Worm (Caenorhabditis elegans) whole organism, dauer: ENCODE data around the gene pigw-1.

Source experiments
- unc-62 ChIP-seq: sonication (generic microtip); optimal IDR thresholded peaks from 2 replicates; lab custom pipeline; 2017; ENCODE audit warnings: missing biosample characterization, missing genetic modification reagents, missing genetic modification characterization

pigw-1 gene

DNA sequence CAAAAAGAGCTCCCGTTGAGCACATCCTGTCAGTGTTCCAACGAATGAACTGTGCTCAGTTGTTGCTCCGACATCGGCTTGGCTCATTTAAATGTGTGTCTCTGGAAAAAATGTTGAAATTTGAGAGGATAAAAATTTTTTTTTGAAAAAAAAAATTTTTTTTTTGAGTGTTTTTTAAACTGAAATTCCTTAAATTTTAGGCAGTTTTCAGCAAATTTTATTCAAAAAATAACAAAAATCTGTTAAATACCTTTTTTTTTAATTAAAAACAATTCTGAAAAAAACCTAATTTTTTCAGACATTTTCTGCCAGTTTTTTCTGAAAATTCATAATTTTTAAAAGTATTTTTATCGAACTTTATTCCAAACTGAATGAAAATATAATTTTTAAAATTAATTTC, at the start of gene pigw-1:
TSS of gene pigw-1 (minus strand) at position 101 of the 400 bp plus-strand sequence.
- TF ChIP-seq unc-62 (GFP tag; lab: Kevin White, UChicago): no peak

DNA sequence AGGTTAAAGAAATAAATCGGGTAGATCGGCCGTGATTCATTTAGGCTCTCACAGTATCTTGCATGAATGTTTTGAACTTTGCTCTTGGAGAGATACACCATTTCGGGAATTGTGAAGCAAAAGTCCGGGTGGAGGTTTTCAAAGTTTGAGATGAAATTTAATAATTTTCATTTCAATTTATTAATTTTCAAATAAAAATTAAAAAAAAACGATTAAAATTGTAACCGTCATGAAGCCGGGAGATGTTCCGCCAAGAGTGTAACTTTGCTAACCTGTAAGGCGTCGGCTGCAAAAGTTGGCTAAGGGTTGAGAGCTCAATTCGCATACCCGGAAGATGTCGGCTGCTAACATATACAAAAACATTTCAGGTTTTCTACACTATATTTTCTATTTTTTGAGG, 49.6 kb upstream of the pigw-1 start, which contains the start of gene irld-67:
TSS of gene irld-67 (minus strand) at position 101 of the 400 bp plus-strand sequence.
- TF ChIP-seq unc-62 (GFP tag; lab: Kevin White, UChicago): no peak

DNA sequence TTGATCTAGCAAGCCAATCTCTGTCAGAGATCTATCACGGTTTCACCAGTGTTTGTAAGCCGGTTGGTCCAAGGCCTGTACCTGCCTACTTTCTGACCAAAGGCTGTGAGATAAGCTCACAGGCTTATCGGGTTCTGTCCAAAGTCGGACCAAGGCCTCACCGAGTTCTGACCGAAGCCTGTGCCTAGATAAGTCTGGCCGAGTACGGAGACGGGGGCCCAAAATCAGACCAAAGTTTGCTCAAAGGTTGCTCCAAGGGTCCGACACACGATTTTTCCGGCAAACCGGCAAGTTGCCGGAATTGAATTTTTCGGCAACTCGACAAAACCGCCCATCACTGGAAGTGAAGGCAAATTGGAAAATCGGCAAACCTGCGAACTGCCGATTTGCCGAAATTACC, 46.9 kb upstream of the pigw-1 start:
- TF ChIP-seq unc-62 (GFP tag; lab: Kevin White, UChicago): no peak

DNA sequence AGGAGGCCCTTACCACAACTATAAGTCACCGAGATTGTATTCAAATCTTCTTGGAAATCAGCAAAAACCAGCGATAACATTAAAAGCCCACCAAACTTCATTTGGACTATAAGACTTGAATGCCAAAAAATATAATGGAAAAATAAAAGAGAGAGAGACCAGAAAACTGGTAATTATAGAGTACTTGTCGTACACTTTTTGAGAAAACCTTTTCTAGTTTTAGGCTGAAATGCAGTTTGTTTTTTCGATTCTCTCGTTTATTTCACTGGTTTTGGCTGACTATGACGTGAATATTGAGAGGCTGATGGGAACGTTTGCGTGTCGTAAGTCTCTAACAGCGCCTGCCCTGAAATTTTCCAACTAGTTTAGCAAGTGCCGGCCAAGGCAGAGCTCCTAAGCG, 45.8 kb upstream of the pigw-1 start, which contains the start of the genes irld-64 and irld-63:
TSS of gene irld-64 (minus strand) at position 101 of the 400 bp plus-strand sequence.
TSS of gene irld-63 (plus strand) at position 230 of the 400 bp plus-strand sequence.
- TF ChIP-seq unc-62 (GFP tag; lab: Kevin White, UChicago): no peak

DNA sequence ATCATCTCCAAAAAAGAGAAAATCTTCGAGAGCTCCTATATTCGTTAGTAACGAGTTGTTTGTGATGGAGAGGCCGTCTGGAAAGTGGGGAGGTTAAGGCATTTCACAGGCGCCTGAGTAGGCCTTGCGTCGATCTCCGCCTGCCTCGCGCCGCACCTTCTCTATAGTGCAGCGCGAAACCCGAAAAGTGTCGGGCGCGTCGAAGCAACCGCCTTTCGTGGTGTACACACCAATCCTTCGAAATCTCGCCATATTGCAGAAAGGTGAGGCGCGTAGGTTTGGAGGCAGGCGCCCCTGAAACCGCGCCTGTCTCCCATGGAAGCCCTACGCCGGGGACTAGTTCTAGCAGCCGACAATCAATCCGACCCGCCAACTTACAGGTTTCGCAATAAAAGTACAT, 45.1 kb upstream of the pigw-1 start:
- TF ChIP-seq unc-62 (GFP tag; lab: Kevin White, UChicago): no peak

DNA sequence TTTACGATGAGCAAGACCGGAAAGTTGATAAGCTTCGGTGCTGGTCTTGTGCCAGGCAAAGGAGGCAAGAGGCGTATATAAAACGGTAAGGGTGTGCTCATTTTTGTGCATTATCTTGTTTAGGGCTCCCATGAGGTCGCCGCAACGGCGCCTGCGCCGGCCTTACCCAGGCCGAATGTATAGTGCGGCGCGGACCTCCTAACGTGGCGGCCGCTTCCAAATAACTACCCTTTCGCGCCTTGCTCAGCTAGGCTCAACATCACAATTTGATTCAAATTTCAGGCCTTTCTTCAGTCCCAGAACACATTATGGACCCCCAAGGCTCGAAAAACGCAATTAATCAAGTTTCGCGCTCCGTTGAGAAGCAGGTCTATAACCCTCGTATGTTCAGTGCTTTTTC, 42.8 kb upstream of the pigw-1 start, which contains the start of the genes ZK355.3 and ZK355.8:
TSS of gene ZK355.3 (minus strand) at position 101 of the 400 bp plus-strand sequence.
TSS of gene ZK355.8 (plus strand) at position 272 of the 400 bp plus-strand sequence.
- no peak for TF ChIP-seq unc-62 (GFP tag; lab: Kevin White, UChicago)

DNA sequence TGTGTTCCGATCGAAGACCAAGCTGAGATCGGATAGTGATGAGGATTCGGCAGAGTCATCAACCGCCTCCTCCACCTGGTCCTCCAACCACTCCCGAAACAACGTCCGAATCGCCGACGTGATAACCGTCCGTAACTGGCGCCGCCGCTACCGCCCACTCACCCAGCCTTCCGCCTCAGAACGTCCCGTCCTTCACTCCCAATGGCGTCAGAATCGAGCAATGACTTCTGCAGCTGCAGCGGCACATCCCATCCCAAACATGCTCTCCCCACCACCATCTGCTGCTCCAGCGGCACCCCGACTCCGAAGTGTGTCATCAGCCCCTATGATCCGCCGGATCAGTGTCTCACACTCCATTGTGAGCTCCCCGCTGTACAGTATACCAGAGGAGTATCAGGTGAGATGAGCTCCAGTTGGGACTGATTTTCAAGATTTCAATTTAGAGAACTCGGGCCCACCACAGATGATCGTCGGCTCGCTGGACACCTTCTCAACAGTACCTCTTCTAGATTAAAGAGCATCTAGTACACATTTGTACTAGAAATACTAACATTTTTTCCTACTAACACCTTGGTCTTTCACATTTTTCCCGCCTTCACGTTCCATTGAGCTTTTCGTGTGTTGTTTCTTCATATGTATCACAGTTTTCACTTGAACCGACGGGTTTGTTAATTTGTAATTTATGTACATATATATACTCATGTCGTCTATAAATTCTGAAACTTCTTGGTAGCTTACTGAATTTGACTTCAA, 41.3 kb upstream of the pigw-1 start:
- TF ChIP-seq unc-62 (GFP tag; lab: Kevin White, UChicago): no peak

DNA sequence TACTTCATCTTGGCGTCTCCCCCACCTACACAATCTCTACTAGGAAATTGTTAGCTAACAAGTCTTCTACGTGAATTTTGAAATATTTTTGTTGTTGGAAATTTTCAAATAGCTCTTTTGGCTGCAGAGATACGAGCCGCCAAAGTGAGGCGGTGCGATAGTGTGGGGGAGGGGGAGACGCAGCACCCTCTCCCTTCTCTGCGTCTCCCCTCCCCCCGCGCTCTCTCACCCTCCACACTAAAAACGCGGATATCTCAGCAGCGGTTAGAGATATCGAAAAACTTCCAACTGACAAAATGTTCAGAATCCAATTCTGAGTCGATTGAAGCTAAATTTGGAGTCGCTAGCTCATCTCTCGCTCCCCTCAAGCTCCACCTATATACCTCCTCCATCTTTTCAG, 40.3 kb upstream of the pigw-1 start:
- no peak for TF ChIP-seq unc-62 (GFP tag; lab: Kevin White, UChicago)

DNA sequence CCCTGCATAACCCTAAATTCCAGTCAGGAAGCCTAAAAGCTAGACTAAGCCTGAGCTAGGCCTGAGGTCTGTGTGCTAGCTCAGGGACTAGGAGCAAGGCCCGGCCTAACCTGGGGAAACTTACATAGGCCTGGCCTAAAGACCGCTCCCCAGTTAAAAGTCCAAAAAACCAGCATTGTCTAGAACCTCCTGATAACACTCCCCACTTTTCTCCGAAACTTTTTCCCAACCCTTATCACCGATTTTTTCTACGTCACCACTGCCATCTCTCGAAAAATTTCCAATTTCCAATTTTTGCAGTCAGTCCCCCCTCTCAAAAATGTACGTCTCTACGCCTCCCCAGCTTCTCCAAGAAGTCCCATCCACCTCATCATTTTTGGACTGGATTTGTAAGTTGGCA, 38.9 kb upstream of the pigw-1 start, which contains the start of gene ZK355.2:
TSS of gene ZK355.2 (plus strand) at position 301 of the 400 bp plus-strand sequence.
- no peak for TF ChIP-seq unc-62 (GFP tag; lab: Kevin White, UChicago)

DNA sequence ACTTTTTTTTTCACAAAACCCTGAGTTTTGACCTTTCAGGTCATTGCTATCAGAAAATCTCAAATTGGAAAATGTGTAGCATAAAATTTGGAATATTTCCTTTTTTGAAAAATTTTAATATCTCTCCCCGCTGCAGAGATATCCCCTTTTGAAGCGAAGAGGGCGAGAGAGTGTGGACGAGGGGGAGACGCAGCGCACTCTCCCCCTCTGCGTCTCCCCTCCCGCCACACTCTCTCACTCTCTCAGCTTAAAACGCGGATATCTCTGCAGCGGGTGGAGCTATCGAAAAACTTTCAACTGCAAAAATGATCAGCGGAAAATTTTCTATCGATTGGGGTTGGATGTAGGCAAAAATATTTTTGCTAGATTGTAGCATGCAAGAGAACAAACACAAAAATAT, 38.1 kb upstream of the pigw-1 start:
- no peak for TF ChIP-seq unc-62 (GFP tag; lab: Kevin White, UChicago)

DNA sequence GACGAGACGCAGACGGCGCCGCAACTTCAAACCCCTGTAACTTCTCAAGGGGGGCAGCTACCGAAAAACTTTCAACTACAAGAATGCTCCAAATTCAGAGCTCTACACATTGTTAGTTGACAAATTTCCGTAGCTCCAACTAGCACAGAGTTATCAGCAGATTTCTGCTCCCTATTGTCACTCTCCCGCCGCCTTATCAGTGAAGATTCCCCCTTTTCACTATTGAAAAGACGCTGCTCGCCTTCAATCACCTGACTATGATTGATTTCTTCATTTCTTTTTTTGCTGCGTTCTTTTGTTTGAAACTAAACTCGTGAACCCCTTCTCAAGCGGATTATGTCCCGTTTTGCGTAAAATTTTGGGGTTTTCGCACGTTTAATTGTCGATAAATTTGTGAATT, 37.6 kb upstream of the pigw-1 start:
- TF ChIP-seq unc-62 (GFP tag; lab: Kevin White, UChicago): no peak

DNA sequence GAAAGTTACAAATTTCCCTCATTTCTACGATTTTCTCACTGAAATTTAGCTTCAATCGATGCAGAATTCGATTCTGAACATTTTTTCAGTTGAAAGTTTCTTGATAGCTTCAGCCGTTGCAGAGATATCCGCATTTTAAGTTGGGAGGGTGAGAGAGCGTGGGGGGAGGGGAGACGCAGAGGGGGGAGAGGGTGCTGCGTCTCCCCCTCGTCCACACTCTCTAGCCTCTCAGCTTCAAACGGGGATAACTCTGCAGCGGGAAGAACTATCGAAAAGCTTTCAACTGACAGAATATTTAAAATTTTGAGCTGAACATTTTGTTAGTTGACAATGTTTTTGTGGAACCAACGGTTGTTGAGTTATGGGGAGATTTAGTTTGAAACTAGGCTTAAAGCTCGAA, 37.1 kb upstream of the pigw-1 start:
- no peak for TF ChIP-seq unc-62 (GFP tag; lab: Kevin White, UChicago)

DNA sequence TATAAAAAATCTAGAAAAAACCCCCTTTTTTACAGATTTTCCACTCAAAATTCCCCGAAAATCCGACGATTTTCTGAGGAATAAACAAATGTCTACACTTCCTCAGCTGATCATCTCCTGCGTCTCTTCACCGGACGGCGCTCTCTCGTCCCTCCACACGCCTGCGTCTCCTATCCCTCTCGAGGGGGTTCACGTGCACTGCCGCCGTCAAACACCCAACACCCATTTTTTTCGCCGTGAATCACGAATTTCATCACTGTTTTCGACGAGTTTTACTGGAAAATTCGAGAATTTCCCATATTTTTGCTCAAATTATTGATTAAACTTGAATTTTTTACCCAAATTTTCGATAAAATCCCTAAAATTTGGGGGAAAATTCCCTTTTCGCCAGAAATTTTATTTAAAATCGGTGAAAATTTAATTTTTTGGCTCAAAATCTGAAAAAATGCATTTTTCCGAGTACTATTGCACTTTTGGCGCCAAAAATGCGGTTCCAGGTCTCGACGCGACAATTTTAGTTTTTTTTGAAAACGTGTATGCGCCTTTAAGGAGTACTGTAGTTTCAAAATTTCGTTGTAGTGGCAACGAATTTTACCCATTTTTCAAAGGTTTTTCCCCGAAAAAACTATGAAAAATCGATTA, 36.2 kb upstream of the pigw-1 start:
- TF ChIP-seq unc-62 (GFP tag; lab: Kevin White, UChicago): no peak

DNA sequence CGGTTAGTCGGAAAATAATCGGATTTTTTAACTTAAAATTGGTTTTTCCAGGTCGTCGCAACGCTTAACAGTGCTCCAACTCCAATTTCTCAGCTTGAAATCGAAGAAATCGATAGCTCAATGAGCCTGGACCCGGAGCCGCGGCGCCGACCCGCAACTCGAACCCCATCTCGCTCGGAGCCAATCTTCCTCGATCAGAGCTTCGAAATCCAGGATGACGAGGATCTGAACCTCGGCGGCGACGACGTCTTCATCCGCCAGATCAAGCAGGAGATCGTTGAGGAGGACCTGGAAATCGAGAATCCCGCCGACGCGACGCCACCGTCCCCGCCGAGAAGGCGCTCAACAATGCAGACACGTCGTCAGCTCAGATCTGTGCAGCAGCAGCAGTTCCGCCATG, 35.5 kb upstream of the pigw-1 start:
- no peak for TF ChIP-seq unc-62 (GFP tag; lab: Kevin White, UChicago)

DNA sequence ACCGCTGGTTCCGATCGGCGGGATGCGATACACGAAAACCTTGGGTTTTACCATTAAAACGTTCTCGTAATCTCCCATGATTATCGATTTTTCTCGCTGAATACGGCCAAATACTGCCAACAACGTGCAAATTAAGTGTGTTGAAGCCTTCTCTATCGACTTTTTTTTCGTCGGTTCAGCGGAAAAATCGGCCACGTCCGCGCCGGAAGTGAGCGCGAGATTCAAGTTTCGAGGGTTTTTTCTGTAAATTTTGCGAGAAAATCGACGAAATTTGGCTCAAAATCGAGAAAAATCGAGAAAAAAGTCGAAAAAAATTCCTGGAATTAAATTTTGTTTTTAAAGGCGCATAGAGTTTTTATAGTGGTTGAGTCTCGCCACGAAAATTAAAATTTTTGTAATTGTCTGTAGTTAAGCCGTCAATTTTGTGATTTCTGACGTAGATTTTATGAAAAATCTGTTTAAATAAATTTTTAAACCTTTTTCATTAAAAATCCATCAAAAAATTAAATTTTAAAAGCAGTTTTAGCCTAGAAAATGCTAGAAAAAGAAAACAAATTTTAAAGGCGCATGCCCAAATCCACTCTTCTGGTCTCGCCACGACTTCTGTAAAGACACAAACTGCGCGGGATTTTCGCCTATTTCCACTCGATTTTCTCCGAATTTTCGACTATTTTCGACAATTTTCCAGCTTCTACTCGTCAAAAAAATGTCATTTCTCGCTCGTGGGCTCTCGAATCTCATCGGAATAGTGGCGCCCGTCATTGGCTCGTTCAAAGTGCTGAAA, 34.6 kb upstream of the pigw-1 start, which contains the start of the genes ncap-1 and Y110A2AR.1:
TSS of gene ncap-1 (minus strand) at position 241 of the 784 bp plus-strand sequence.
TSS of gene Y110A2AR.1 (plus strand) at position 637 of the 784 bp plus-strand sequence.
- no peak for TF ChIP-seq unc-62 (GFP tag; lab: Kevin White, UChicago)
